Worm (Caenorhabditis elegans): Measurements from ENCODE around the gene srx-78.
A peak's percentile ranks its signal among the peaks of the same experiment; 100 is the strongest.

The srx-78 gene

ce11 chrV:15074907-15075306 lies 19.9 kb upstream of the srx-78 start:
- peak; percentile 32 for TF ChIP-seq crh-2 (tag; optimal IDR thresholded peaks at IDR 0.05)
- peak in 1 of 2 experiments; percentile 35 for TF ChIP-seq lsy-2 (tag; optimal IDR thresholded peaks at IDR 0.05)
- no peak for TF ChIP-seq nhr-11 (tag; optimal IDR thresholded peaks at IDR 0.05)
- TF ChIP-seq nhr-237 (tag; optimal IDR thresholded peaks at IDR 0.05) = no peak
- TF ChIP-seq sma-3 (GFP tag; optimal IDR thresholded peaks at IDR 0.05) = no peak
- TF ChIP-seq snpc-4 (tag; optimal IDR thresholded peaks at IDR 0.05) = no peak
- TF ChIP-seq aly-2 (tag; optimal IDR thresholded peaks at IDR 0.05) = no peak
- no peak for TF ChIP-seq dmd-4 (tag; optimal IDR thresholded peaks at IDR 0.05)
- TF ChIP-seq nhr-129 (tag; optimal IDR thresholded peaks at IDR 0.05) = peak; percentile 52
- no peak for TF ChIP-seq Y55F3AM.14 (GFP tag; optimal IDR thresholded peaks at IDR 0.05)
- no peak for TF ChIP-seq F13H6.1 (tag; optimal IDR thresholded peaks at IDR 0.05)
- no peak for TF ChIP-seq R02D3.7 (tag; optimal IDR thresholded peaks at IDR 0.05)
- no peak for TF ChIP-seq unc-39 (tag; optimal IDR thresholded peaks at IDR 0.05)
- TF ChIP-seq elt-1 (tag; optimal IDR thresholded peaks at IDR 0.05) = no peak
- TF ChIP-seq C34F6.9 (tag; optimal IDR thresholded peaks at IDR 0.05) = peak; percentile 62
- no peak for TF ChIP-seq lin-39 (tag; optimal IDR thresholded peaks at IDR 0.05)
- no peak for TF ChIP-seq unc-62 (GFP tag; optimal IDR thresholded peaks at IDR 0.05)
- TF ChIP-seq nhr-25 (tag; optimal IDR thresholded peaks at IDR 0.05) = no peak
- no peak for TF ChIP-seq skn-1 (tag; optimal IDR thresholded peaks at IDR 0.05)
- TF ChIP-seq mab-5 (tag; optimal IDR thresholded peaks at IDR 0.05) = peak; percentile 11
- TF ChIP-seq ZK546.5 (tag; optimal IDR thresholded peaks at IDR 0.05) = no peak
- TF ChIP-seq nhr-21 (tag; optimal IDR thresholded peaks at IDR 0.05) = no peak
- no peak for TF ChIP-seq ceh-16 (tag; optimal IDR thresholded peaks at IDR 0.05)
- no peak for TF ChIP-seq nhr-77 (tag; optimal IDR thresholded peaks at IDR 0.05)
- no peak for TF ChIP-seq ztf-4 (tag; optimal IDR thresholded peaks at IDR 0.05)
- TF ChIP-seq nhr-6 (tag; optimal IDR thresholded peaks at IDR 0.05) = no peak
- TF ChIP-seq ztf-11 (tag; optimal IDR thresholded peaks at IDR 0.05) = no peak
- TF ChIP-seq lin-13 (GFP tag; optimal IDR thresholded peaks at IDR 0.05) = no peak
- peak; percentile 45 for TF ChIP-seq zag-1 (tag; optimal IDR thresholded peaks at IDR 0.05)
- no peak for TF ChIP-seq mdl-1 (tag; optimal IDR thresholded peaks at IDR 0.05)
- no peak for TF ChIP-seq egl-27 (tag; optimal IDR thresholded peaks at IDR 0.05)
- no peak for TF ChIP-seq peb-1 (tag; optimal IDR thresholded peaks at IDR 0.05)
- no peak for TF ChIP-seq ceh-82 (tag; optimal IDR thresholded peaks at IDR 0.05)
- TF ChIP-seq lin-11 (tag; optimal IDR thresholded peaks at IDR 0.05) = no peak
- TF ChIP-seq nhr-12 (tag; optimal IDR thresholded peaks at IDR 0.05) = no peak
- no peak for TF ChIP-seq alr-1 (tag; optimal IDR thresholded peaks at IDR 0.05)
- no peak for TF ChIP-seq nhr-23 (tag; optimal IDR thresholded peaks at IDR 0.05)
- no peak for TF ChIP-seq mbf-1 (tag; optimal IDR thresholded peaks at IDR 0.05)
- TF ChIP-seq ama-1 (optimal IDR thresholded peaks at IDR 0.05) = no peak
- no peak for TF ChIP-seq blmp-1 (tag; optimal IDR thresholded peaks at IDR 0.05; ENCODE audit: insufficient read depth)
- TF ChIP-seq sem-4 (tag; optimal IDR thresholded peaks at IDR 0.05) = no peak
- TF ChIP-seq fos-1 (tag; optimal IDR thresholded peaks at IDR 0.05) = no peak
- no peak for TF ChIP-seq nhr-10 (tag; optimal IDR thresholded peaks at IDR 0.05)
- TF ChIP-seq ztf-1 (GFP tag; conservative IDR thresholded peaks at IDR 0.05) = no peak
- no peak for TF ChIP-seq elt-3 (tag; optimal IDR thresholded peaks at IDR 0.05)
- TF ChIP-seq gmeb-1 (tag; optimal IDR thresholded peaks at IDR 0.05) = no peak
- peak; percentile 39 for TF ChIP-seq sma-9 (GFP tag; optimal IDR thresholded peaks at IDR 0.05)
- no peak for TF ChIP-seq sma-9 (tag; optimal IDR thresholded peaks at IDR 0.05)
- peak; percentile 82 for TF ChIP-seq unc-55 (GFP tag; optimal IDR thresholded peaks at IDR 0.05)

- no peak for TF ChIP-seq elt-3 (tag; optimal IDR thresholded peaks at IDR 0.05)
- no peak for TF ChIP-seq R02D3.7 (tag; optimal IDR thresholded peaks at IDR 0.05)
- TF ChIP-seq ceh-16 (tag; optimal IDR thresholded peaks at IDR 0.05) = no peak
- TF ChIP-seq mbf-1 (tag; optimal IDR thresholded peaks at IDR 0.05) = no peak
- TF ChIP-seq crh-2 (tag; optimal IDR thresholded peaks at IDR 0.05) = no peak
These were observed 16.3 kb upstream of the srx-78 start for ce11 chrV:15078560-15078959.

All from whole organism, L2 larva.